Worm (Caenorhabditis elegans) whole organism, mixed stage, embryonic: ENCODE data around the gene vps-33.1.

Experiments
- M03D4.4 ChIP-seq: sonication (generic microtip); optimal IDR thresholded peaks from 2 replicates; lab custom pipeline; 2017; ENCODE audit warnings: mild to moderate bottlenecking, missing genetic modification characterization, missing compliant biosample characterization
- bed-3 ChIP-seq: fragments of 200-800 bp; sonication (Bioruptor generic); optimal IDR thresholded peaks from 3 replicates; lab custom pipeline; 2018; ENCODE audit warnings: mild to moderate bottlenecking, missing genetic modification characterization, moderate library complexity, missing compliant biosample characterization
- blmp-1 ChIP-seq: fragments of 150-350 bp; optimal IDR thresholded peaks from 2 replicates; lab custom pipeline; 2014; ENCODE audit warnings: missing biosample characterization, missing genetic modification characterization
- ceh-39 ChIP-seq: fragments of 150-350 bp; optimal IDR thresholded peaks from 2 replicates; lab custom pipeline; 2014; ENCODE audit warnings: missing biosample characterization, missing genetic modification characterization
- ceh-43 ChIP-seq: fragments of 200-800 bp; sonication (Bioruptor generic); optimal IDR thresholded peaks from 2 replicates; lab custom pipeline; 2018; ENCODE audit warnings: mild to moderate bottlenecking, missing genetic modification characterization, moderate library complexity, missing compliant biosample characterization
- ceh-83 ChIP-seq: fragments of 200-800 bp; sonication (Bioruptor generic); optimal IDR thresholded peaks from 2 replicates; lab custom pipeline; 2018; ENCODE audit warnings: mild to moderate bottlenecking, missing genetic modification characterization, missing compliant biosample characterization
- ces-1 ChIP-seq: fragments of 150-350 bp; optimal IDR thresholded peaks from 2 replicates; lab custom pipeline; 2014; ENCODE audit warnings: missing biosample characterization, missing genetic modification reagents, missing genetic modification characterization
- cnd-1 ChIP-seq: fragments of 200-800 bp; sonication (Bioruptor generic); optimal IDR thresholded peaks from 2 replicates; lab custom pipeline; 2018; ENCODE audit warnings: mild to moderate bottlenecking, missing genetic modification characterization, missing compliant biosample characterization
- drap-1 ChIP-seq: fragments of 200-800 bp; sonication (Bioruptor generic); optimal IDR thresholded peaks from 3 replicates; lab custom pipeline; 2018; ENCODE audit warnings: mild to moderate bottlenecking, missing genetic modification characterization, missing compliant biosample characterization
- elt-1 ChIP-seq: sonication (generic microtip); optimal IDR thresholded peaks from 2 replicates; lab custom pipeline; 2017; ENCODE audit warnings: missing genetic modification characterization, mild to moderate bottlenecking, missing compliant biosample characterization, antibody characterized with exemption, moderate library complexity, borderline replicate concordance; ENCODE audit not compliant: insufficient read depth
- elt-3 ChIP-seq: fragments of 150-350 bp; optimal IDR thresholded peaks from 2 replicates; lab custom pipeline; 2014; ENCODE audit warnings: missing biosample characterization, missing genetic modification characterization
- flh-1 ChIP-seq: fragments of 200-800 bp; sonication (Bioruptor generic); optimal IDR thresholded peaks from 2 replicates; lab custom pipeline; 2018; ENCODE audit warnings: mild to moderate bottlenecking, missing genetic modification characterization, moderate library complexity, missing compliant biosample characterization
- ham-2 ChIP-seq: fragments of 200-800 bp; sonication (Bioruptor generic); optimal IDR thresholded peaks from 2 replicates; lab custom pipeline; 2018; ENCODE audit warnings: mild to moderate bottlenecking, missing genetic modification characterization, missing compliant biosample characterization
- hlh-1 ChIP-seq: fragments of 150-350 bp; optimal IDR thresholded peaks from 2 replicates; lab custom pipeline; 2014; ENCODE audit warnings: missing biosample characterization, missing genetic modification reagents, missing genetic modification characterization
- lin-13 ChIP-seq: fragments of 150-350 bp; optimal IDR thresholded peaks from 2 replicates; lab custom pipeline; 2014; ENCODE audit warnings: missing biosample characterization, missing genetic modification characterization
- lin-32 ChIP-seq: fragments of 200-800 bp; sonication (Bioruptor generic); optimal IDR thresholded peaks from 2 replicates; lab custom pipeline; 2018; ENCODE audit warnings: mild to moderate bottlenecking, missing genetic modification characterization, missing compliant biosample characterization
- lsy-2 ChIP-seq: fragments of 150-350 bp; optimal IDR thresholded peaks from 2 replicates; lab custom pipeline; 2014; ENCODE audit warnings: missing biosample characterization, missing genetic modification characterization
- mab-5 ChIP-seq: fragments of 150-350 bp; optimal IDR thresholded peaks from 2 replicates; lab custom pipeline; 2014; ENCODE audit warnings: missing biosample characterization, missing genetic modification characterization
- mep-1 ChIP-seq: fragments of 150-350 bp; optimal IDR thresholded peaks from 2 replicates; lab custom pipeline; 2017; ENCODE audit warnings: missing biosample characterization, missing genetic modification reagents, missing genetic modification characterization, inconsistent platforms
- mls-2 ChIP-seq: sonication (generic microtip); optimal IDR thresholded peaks from 2 replicates; lab custom pipeline; 2016; ENCODE audit warnings: mild to moderate bottlenecking, missing genetic modification characterization, moderate library complexity, missing compliant biosample characterization
- nhr-12 ChIP-seq: fragments of 150-350 bp; optimal IDR thresholded peaks from 2 replicates; lab custom pipeline; 2014; ENCODE audit warnings: missing biosample characterization, missing genetic modification characterization
- nhr-2 ChIP-seq: fragments of 150-350 bp; optimal IDR thresholded peaks from 2 replicates; lab custom pipeline; 2014; ENCODE audit warnings: missing biosample characterization, missing genetic modification characterization
- nhr-237 ChIP-seq: fragments of 150-350 bp; optimal IDR thresholded peaks from 2 replicates; lab custom pipeline; 2014; ENCODE audit warnings: missing biosample characterization, missing genetic modification characterization
- nhr-28 ChIP-seq: fragments of 150-350 bp; optimal IDR thresholded peaks from 2 replicates; lab custom pipeline; 2014; ENCODE audit warnings: missing biosample characterization, missing genetic modification characterization
- nhr-76 ChIP-seq: sonication (generic microtip); optimal IDR thresholded peaks from 2 replicates; lab custom pipeline; 2017; ENCODE audit warnings: missing biosample characterization, missing genetic modification characterization
- pha-4 ChIP-seq: fragments of 150-350 bp; optimal IDR thresholded peaks from 2 replicates; lab custom pipeline; 2018; ENCODE audit warnings: missing biosample characterization, missing genetic modification reagents, missing genetic modification characterization
- sem-2 ChIP-seq: fragments of 200-800 bp; sonication (Bioruptor generic); optimal IDR thresholded peaks from 2 replicates; lab custom pipeline; 2018; ENCODE audit warnings: mild to moderate bottlenecking, missing genetic modification characterization, missing compliant biosample characterization
- snpc-4 ChIP-seq: fragments of 150-350 bp; optimal IDR thresholded peaks from 2 replicates; lab custom pipeline; 2014; ENCODE audit warnings: missing biosample characterization, missing genetic modification characterization
- sptf-1 ChIP-seq: sonication (generic microtip); optimal IDR thresholded peaks from 2 replicates; lab custom pipeline; 2017; ENCODE audit warnings: mild to moderate bottlenecking, missing genetic modification characterization, moderate library complexity, missing compliant biosample characterization
- tbx-8 ChIP-seq: fragments of 200-800 bp; sonication (Bioruptor generic); optimal IDR thresholded peaks from 2 replicates; lab custom pipeline; 2018; ENCODE audit warnings: mild to moderate bottlenecking, missing genetic modification characterization, moderate library complexity, missing compliant biosample characterization
- unc-120 ChIP-seq: sonication (generic microtip); optimal IDR thresholded peaks from 2 replicates; lab custom pipeline; 2017; ENCODE audit warnings: missing genetic modification characterization, missing compliant biosample characterization; ENCODE audit not compliant: poor library complexity, severe bottlenecking
- unc-39 ChIP-seq: fragments of 150-350 bp; optimal IDR thresholded peaks from 2 replicates; lab custom pipeline; 2014; ENCODE audit warnings: missing biosample characterization, missing genetic modification characterization
- unc-62 ChIP-seq: fragments of 150-350 bp; optimal IDR thresholded peaks from 2 replicates; lab custom pipeline; 2014; ENCODE audit warnings: missing biosample characterization, missing genetic modification reagents, missing genetic modification characterization
- zip-8 ChIP-seq: fragments of 150-350 bp; optimal IDR thresholded peaks from 2 replicates; lab custom pipeline; 2014; ENCODE audit warnings: missing biosample characterization, missing genetic modification characterization
- ztf-11 ChIP-seq: fragments of 150-350 bp; optimal IDR thresholded peaks from 2 replicates; lab custom pipeline; 2014; ENCODE audit warnings: missing biosample characterization, missing genetic modification characterization

Gene vps-33.1

DNA sequence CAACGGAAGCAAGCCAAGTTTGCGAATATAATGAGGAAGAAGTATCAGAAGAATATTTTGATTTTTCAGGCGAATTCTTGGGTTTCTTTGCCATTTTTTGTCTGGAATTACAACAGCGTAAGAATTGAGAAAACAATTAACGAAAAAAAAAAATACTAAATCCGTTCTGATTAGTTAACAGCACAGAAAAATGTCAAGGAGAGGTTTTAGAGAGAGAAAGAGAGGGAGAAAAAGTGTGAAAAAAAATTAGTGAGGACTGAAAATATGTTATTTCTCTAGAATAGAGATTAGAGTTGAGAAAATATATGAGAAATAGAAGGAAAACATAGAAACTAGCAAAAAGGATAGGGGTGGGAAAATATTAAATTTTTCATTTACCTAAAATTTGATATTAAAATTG is 33.3 kb upstream of the vps-33.1 start, which contains the start of gene dpy-19:
dpy-19 (minus strand) TSS at position 101 of the 400 bp plus-strand sequence.
- TF ChIP-seq unc-120 (tag; lab: Kevin White, UChicago) (no peak), tbx-8 (GFP tag; lab: Kevin White, UChicago) (no peak), mls-2 (tag; lab: Kevin White, UChicago) (no peak), nhr-12 (tag; lab: Kevin White, UChicago) (no peak), elt-3 (tag; lab: Kevin White, UChicago) (no peak), sptf-1 (tag; lab: Kevin White, UChicago) (no peak), bed-3 (GFP tag; lab: Kevin White, UChicago) (no peak), mab-5 (tag; lab: Kevin White, UChicago) (no peak), unc-39 (no peak), M03D4.4 (no peak), ceh-83 (GFP tag; lab: Kevin White, UChicago) (no peak), nhr-237 (no peak)

DNA sequence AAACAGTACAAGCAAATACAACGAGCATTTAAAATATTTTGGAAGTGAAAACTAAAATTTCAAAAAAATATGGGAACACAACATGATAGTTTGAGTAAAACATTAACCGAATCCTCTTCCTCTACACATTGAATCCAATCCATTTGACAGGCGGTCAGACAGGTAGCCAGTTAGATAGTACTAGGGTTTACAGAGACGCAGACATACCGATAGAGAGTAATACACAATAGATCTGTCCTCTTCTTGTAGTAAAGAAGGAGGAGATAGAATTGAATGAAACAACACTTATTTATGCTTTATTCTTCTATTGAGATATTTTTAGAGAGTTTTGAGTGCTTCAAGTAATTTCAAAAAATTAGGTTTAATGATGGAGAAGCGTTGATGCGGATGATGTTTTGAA is 32.0 kb upstream of the vps-33.1 start:
- TF ChIP-seq elt-1 (tag; lab: Kevin White, UChicago) (no peak), cnd-1 (no peak), hlh-1 (peak; percentile 4), nhr-2 (tag; lab: Kevin White, UChicago) (no peak), blmp-1 (no peak), ces-1 (no peak), sem-2 (GFP tag; lab: Kevin White, UChicago) (no peak), unc-39 (no peak), bed-3 (GFP tag; lab: Kevin White, UChicago) (no peak), unc-62 (GFP tag; lab: Kevin White, UChicago) (peak; percentile 63), mab-5 (tag; lab: Kevin White, UChicago) (no peak), flh-1 (no peak), nhr-76 (no peak), tbx-8 (GFP tag; lab: Kevin White, UChicago) (no peak), nhr-28 (tag; lab: Kevin White, UChicago) (no peak)

DNA sequence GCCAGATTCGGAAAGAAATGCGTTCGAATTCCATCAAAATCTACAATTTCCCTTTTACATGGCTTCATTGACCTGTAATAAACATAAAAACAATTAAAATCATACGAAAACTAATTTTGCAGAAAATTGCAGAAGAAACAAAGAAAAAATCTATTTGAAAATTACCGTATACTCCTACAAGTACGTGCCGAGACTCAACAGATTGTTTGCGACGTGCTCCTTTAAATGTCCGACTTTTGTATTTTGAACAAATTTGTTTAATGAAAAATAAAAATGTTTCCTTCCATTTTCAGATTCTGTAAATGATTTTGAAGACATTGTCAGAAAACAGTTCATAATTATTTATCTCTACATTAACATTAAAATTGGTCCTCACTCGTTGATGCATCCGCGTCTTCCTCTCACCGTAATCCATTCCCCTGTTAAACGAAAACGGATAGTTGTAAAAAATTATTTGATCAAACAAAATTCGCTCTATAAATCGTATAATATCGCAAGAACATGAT is 25.7 kb upstream of the vps-33.1 start, which contains the start of gene pgl-2:
pgl-2 (minus strand) TSS at position 456 of the 506 bp plus-strand sequence.
- TF ChIP-seq flh-1 = no peak

DNA sequence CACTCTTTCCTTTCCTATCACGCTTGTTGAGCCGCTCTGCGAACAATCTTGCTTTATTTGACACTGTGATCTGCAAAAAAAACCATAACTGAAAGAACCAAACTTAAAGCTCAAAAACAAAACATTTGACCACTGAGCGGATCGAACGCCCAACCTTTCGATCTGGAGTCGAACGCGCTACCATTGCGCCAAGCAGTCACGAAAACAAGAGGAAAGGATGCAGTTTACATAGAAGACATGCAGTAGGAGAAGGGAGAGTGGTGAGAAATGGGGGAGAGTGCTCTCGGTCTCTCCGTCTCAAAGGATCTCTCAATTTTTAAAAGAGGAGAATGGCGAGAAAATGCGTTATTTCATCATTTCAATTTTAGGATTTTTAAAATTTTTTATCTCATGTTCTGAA is 22.4 kb upstream of the vps-33.1 start:
- TF ChIP-seq sptf-1 (tag; lab: Kevin White, UChicago) (peak; percentile 98), zip-8 (no peak), cnd-1 (peak; percentile 95), drap-1 (GFP tag; lab: Kevin White, UChicago) (peak; percentile 98), bed-3 (GFP tag; lab: Kevin White, UChicago) (peak; percentile 91), nhr-28 (tag; lab: Kevin White, UChicago) (peak; percentile 79), nhr-12 (tag; lab: Kevin White, UChicago) (peak; percentile 22), elt-1 (tag; lab: Kevin White, UChicago) (peak; percentile 61), blmp-1 (peak; percentile 50), M03D4.4 (peak; percentile 96), ceh-83 (GFP tag; lab: Kevin White, UChicago) (peak; percentile 97), lsy-2 (peak; percentile 66), ceh-39 (peak; percentile 43), mep-1 (tag; lab: Kevin White, UChicago) (peak; percentile 60), hlh-1 (peak; percentile 67), tbx-8 (GFP tag; lab: Kevin White, UChicago) (peak; percentile 89), ceh-43 (GFP tag; lab: Kevin White, UChicago) (peak; percentile 93), sem-2 (GFP tag; lab: Kevin White, UChicago) (peak; percentile 94), mls-2 (tag; lab: Kevin White, UChicago) (peak; percentile 98), ces-1 (peak; percentile 44), nhr-2 (tag; lab: Kevin White, UChicago) (peak; percentile 20), unc-62 (GFP tag; lab: Kevin White, UChicago) (peak; percentile 43), flh-1 (peak; percentile 87), ztf-11 (tag; lab: Kevin White, UChicago) (peak; percentile 61), snpc-4 (no peak), nhr-76 (no peak), unc-120 (tag; lab: Kevin White, UChicago) (peak; percentile 90), lin-32 (GFP tag; lab: Kevin White, UChicago) (peak; percentile 95), pha-4 (tag; lab: Kevin White, UChicago) (peak; percentile 62), elt-3 (tag; lab: Kevin White, UChicago) (peak; percentile 63), mab-5 (tag; lab: Kevin White, UChicago) (no peak), lin-13 (peak; percentile 22), nhr-237 (no peak), ham-2 (peak; percentile 91), unc-39 (peak; percentile 33)
